Worm (Caenorhabditis elegans): ENCODE measurements around the gene zhit-2.

DNA sequence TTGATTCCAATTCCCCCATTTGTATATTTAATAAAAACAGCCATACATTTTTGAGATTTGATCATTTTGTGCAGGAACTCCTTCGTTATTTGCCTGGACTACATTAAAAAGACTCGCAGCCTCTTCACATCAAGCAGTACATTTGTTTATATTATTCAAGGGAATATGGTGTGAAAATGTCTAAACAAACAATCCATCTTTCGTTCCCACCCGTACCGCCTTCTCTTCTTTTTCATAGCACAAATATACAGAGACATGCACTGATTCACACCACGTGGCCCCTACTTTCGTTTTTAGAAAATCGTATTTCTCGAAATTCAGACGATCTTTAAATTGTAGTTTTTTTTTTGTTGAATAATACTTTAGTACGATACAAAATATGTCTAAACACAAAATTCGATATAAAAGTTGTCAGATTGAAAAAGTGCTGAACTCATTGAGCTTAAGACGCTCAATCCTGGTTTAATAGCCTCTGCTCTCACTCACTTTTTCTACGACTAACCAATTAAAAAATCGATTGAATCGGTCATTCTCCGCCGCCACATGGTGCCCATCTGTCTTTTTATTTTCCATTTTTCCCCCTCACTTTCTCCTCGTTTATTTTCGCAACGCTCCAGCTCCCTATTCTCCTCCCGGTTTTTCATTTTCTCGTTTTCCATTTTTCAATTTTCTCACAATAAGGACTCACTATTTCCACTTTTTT, 48.7 kb downstream of the zhit-2 start:
- peak; percentile 2 for TF ChIP-seq W03F9.2 (tag; optimal IDR thresholded peaks at IDR 0.05)
- TF ChIP-seq him-1 (tag; optimal IDR thresholded peaks at IDR 0.05), result peak; percentile 51
- TF ChIP-seq dao-5 (tag; optimal IDR thresholded peaks at IDR 0.05), result peak; percentile 58

Measured in whole organism, L4/young adult.